Worm (Caenorhabditis elegans): ENCODE data around the gene srw-66.

DNA sequence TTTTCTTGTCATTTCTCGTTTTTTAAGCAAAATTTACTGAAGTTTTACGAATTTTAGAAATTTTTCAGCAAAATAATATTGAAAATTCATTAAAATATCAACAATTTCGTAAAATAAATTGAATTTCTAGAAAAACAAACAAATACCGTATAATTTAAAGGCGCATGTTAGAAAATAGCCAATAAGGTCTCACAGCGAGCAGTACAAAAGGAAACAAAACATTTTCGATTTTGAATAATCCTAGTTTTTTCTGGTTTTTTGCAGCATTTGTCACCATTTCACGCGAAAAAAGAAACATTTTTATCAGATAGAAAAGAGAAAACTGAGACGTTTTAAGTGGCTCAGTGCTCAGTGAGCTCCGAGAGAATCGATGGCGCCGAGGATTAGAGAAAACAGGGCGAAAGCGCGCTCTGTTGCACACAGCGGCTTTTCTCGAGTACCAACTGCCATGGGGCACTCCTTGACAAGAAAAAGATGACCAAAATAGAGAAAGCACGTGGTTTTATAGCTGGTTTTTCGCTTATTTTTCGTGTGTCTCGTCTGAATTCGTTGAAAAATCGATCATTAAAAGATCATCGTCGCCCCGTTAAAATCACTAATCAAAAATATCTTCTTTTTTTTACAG lies 38.3 kb upstream of the srw-66 start, which contains the start of the genes alh-6 and fcho-1:
- TF ChIP-seq ama-1 (optimal IDR thresholded peaks at IDR 0.05), result no peak
- no peak for TF ChIP-seq nfya-1 (tag; optimal IDR thresholded peaks at IDR 0.05)
- TF ChIP-seq K02D7.2 (tag; optimal IDR thresholded peaks at IDR 0.05), result no peak
